Fruit fly (Drosophila melanogaster): Measurements from ENCODE around the gene CG3916.

DNA sequence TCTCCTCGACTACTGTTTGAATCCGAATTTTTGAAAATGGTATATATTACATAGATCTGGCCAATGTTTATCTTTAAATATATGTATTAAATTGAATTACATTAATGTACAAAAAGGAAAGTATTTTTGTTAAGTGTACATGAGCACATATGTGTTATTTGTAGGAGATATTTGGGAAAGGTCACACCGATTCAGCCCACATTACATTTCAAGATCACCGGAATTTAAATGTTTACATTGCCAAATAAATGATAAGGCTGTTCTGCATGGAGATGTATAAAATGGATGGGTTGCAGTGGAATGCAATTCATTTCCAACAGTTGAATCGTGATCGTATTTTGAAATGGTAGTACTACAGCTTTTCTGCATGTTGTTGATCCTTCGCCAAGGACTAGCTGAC, at the start of gene CG3916:
- no peak for TF ChIP-seq Mio (GFP tag; optimal IDR thresholded peaks at IDR 0.05)
- TF ChIP-seq tai (GFP tag; optimal IDR thresholded peaks at IDR 0.05) = no peak
- no peak for TF ChIP-seq psq (GFP tag; optimal IDR thresholded peaks at IDR 0.05)
- TF ChIP-seq fru (GFP tag; optimal IDR thresholded peaks at IDR 0.05) = no peak
- no peak for TF ChIP-seq CG9705 (GFP tag; optimal IDR thresholded peaks at IDR 0.05)
- TF ChIP-seq foxo (GFP tag; optimal IDR thresholded peaks at IDR 0.05) = no peak
- TF ChIP-seq rgr (GFP tag; optimal IDR thresholded peaks at IDR 0.05) = no peak
- no peak for TF ChIP-seq OdsH (GFP tag; optimal IDR thresholded peaks at IDR 0.05)
- TF ChIP-seq br (GFP tag; optimal IDR thresholded peaks at IDR 0.05) = no peak
- TF ChIP-seq lola (GFP tag; optimal IDR thresholded peaks at IDR 0.05) = no peak
- no peak for TF ChIP-seq Dif (GFP tag; optimal IDR thresholded peaks at IDR 0.05; ENCODE audit: partially characterized antibody)
- no peak for TF ChIP-seq Dfd (GFP tag; optimal IDR thresholded peaks at IDR 0.05)

Data from whole organism, wandering third instar larva.